Fruit fly (Drosophila melanogaster): ENCODE data around the gene ovo.
A peak's percentile ranks its signal among the peaks of the same experiment; 100 is the strongest.

The ovo gene

dm6 chrX:5038411-5038810 lies 9.7 kb upstream of the ovo start (continued):
- TF ChIP-seq Rfx (GFP tag; IDR thresholded peaks at IDR 0.05) (0 out of 2 replicates have a peak, but pooled peaks have one; percentile 28), Gsc (GFP tag; IDR thresholded peaks at IDR 0.05) (no peak), nerfin-1 (tag; optimal IDR thresholded peaks at IDR 0.05) (no peak), CG17328 (GFP tag; IDR thresholded peaks at IDR 0.05) (0 out of 2 replicates have a peak, but pooled peaks have one; percentile 35), Hr78 (GFP tag; optimal IDR thresholded peaks at IDR 0.05) (no peak), lola (GFP tag; optimal IDR thresholded peaks at IDR 0.05) (no peak), CG2889 (GFP tag; IDR thresholded peaks at IDR 0.05) (no peak), ato (GFP tag; IDR thresholded peaks at IDR 0.05; ENCODE audit: partially characterized antibody) (no peak), pita (GFP tag; optimal IDR thresholded peaks at IDR 0.05) (no peak), pnt (GFP tag; optimal IDR thresholded peaks at IDR 0.05) (no peak), CG13287 (GFP tag; IDR thresholded peaks at IDR 0.05; ENCODE audit: partially characterized antibody) (no peak), zen (tag; optimal IDR thresholded peaks at IDR 0.05) (no peak), danr (GFP tag; IDR thresholded peaks at IDR 0.05) (no peak), CG8478 (optimal IDR thresholded peaks at IDR 0.05) (no peak), CG17612 (GFP tag; IDR thresholded peaks at IDR 0.05) (no peak), maf-S (GFP tag; optimal IDR thresholded peaks at IDR 0.05) (no peak), CG8290 (GFP tag; optimal IDR thresholded peaks at IDR 0.05) (no peak), CG8290 (tag; optimal IDR thresholded peaks at IDR 0.05) (peak in 1 of 2 experiments; percentile 49), Hmx (GFP tag; optimal IDR thresholded peaks at IDR 0.05) (no peak), CG17912 (GFP tag; optimal IDR thresholded peaks at IDR 0.05) (no peak), shn (GFP tag; optimal IDR thresholded peaks at IDR 0.05) (no peak), inv (GFP tag; IDR thresholded peaks at IDR 0.05; ENCODE audit: partially characterized antibody) (no peak), pho (GFP tag; optimal IDR thresholded peaks at IDR 0.05) (no peak), Stat92E (GFP tag; optimal IDR thresholded peaks at IDR 0.05) (no peak), mam (GFP tag; optimal IDR thresholded peaks at IDR 0.05) (no peak), Fer2 (tag; optimal IDR thresholded peaks at IDR 0.05) (no peak), NC2α (GFP tag; optimal IDR thresholded peaks at IDR 0.05) (no peak), al (GFP tag; IDR thresholded peaks at IDR 0.05) (no peak), Dip3 (GFP tag; optimal IDR thresholded peaks at IDR 0.05) (no peak), slp2 (GFP tag; optimal IDR thresholded peaks at IDR 0.05) (no peak), cwo (GFP tag; optimal IDR thresholded peaks at IDR 0.05) (no peak), CG10462 (GFP tag; optimal IDR thresholded peaks at IDR 0.05) (no peak), CG7963 (GFP tag; IDR thresholded peaks at IDR 0.05; ENCODE audit: partially characterized antibody) (no peak), CG6813 (GFP tag; optimal IDR thresholded peaks at IDR 0.05) (no peak), CG10274 (GFP tag; optimal IDR thresholded peaks at IDR 0.05) (no peak), ems (GFP tag; optimal IDR thresholded peaks at IDR 0.05) (no peak), sug (tag; optimal IDR thresholded peaks at IDR 0.05) (no peak), mld (GFP tag; IDR thresholded peaks at IDR 0.05; ENCODE audit: partially characterized antibody) (no peak), CG30403 (GFP tag; optimal IDR thresholded peaks at IDR 0.05) (peak; percentile 7), CTCF (GFP tag; optimal IDR thresholded peaks at IDR 0.05) (no peak), CG9817 (tag; optimal IDR thresholded peaks at IDR 0.05) (no peak), ken (GFP tag; IDR thresholded peaks at IDR 0.05) (no peak), vvl (GFP tag; IDR thresholded peaks at IDR 0.05) (peak; percentile 29; the same call in 1 of the 2 replicates), H15 (GFP tag; IDR thresholded peaks at IDR 0.05) (no peak), CG8944 (GFP tag; optimal IDR thresholded peaks at IDR 0.05) (no peak), gcm (GFP tag; optimal IDR thresholded peaks at IDR 0.05) (no peak), CG1603 (tag; optimal IDR thresholded peaks at IDR 0.05) (peak; percentile 44), Myb (GFP tag; optimal IDR thresholded peaks at IDR 0.05) (no peak), Mes4 (GFP tag; optimal IDR thresholded peaks at IDR 0.05) (no peak), esg (GFP tag; conservative IDR thresholded peaks at IDR 0.05) (no peak), dysf (GFP tag; IDR thresholded peaks at IDR 0.05) (no peak), kni (GFP tag; optimal IDR thresholded peaks at IDR 0.05) (no peak)

All from whole organism, embryonic.